Worm (Caenorhabditis elegans) whole organism, L4 larva: ENCODE data around the gene asp-4.

Source experiments
- D1046.2 ChIP-seq: fragments of 200-800 bp; sonication (Bioruptor generic); IDR thresholded peaks from 2 replicates; pipeline ENCODE4 v1.3.6; 2022; ENCODE audit warnings: missing genetic modification characterization, missing compliant biosample characterization
- F10B5.3 ChIP-seq: sonication (generic microtip); optimal IDR thresholded peaks from 2 replicates; lab custom pipeline; 2016; ENCODE audit warnings: mild to moderate bottlenecking, missing genetic modification characterization, missing compliant biosample characterization
- F37D6.2 ChIP-seq: sonication (generic microtip); optimal IDR thresholded peaks from 2 replicates; lab custom pipeline; 2016; ENCODE audit warnings: mild to moderate bottlenecking, missing genetic modification characterization, missing compliant biosample characterization
- F44E2.7 ChIP-seq: fragments of 200-800 bp; sonication (Bioruptor generic); IDR thresholded peaks from 2 replicates; pipeline ENCODE4 v2.1.2; 2022; ENCODE audit warnings: missing genetic modification characterization, missing compliant biosample characterization
- T20F7.1 ChIP-seq: fragments of 200-800 bp; sonication (Bioruptor generic); optimal IDR thresholded peaks from 2 replicates; lab custom pipeline; 2018; ENCODE audit warnings: mild to moderate bottlenecking, missing genetic modification characterization, missing compliant biosample characterization
- Y105C5A.15 ChIP-seq: fragments of 200-800 bp; sonication (Bioruptor generic); IDR thresholded peaks from 2 replicates; pipeline ENCODE4 v1.3.6; 2022; ENCODE audit warnings: missing genetic modification characterization, missing compliant biosample characterization
- Y48G9A.11 ChIP-seq: fragments of 200-800 bp; sonication (Bioruptor generic); IDR thresholded peaks from 2 replicates; pipeline ENCODE4 v1.3.6; 2022; ENCODE audit warnings: missing genetic modification reagents, missing genetic modification characterization, missing compliant biosample characterization
- Y75B8A.6 ChIP-seq: fragments of 200-800 bp; sonication (Bioruptor generic); IDR thresholded peaks from 2 replicates; pipeline ENCODE4 v1.3.6; 2022; ENCODE audit warnings: missing genetic modification reagents, missing genetic modification characterization, missing compliant biosample characterization
- ZK337.2 ChIP-seq: fragments of 200-800 bp; sonication (Bioruptor generic); IDR thresholded peaks from 2 replicates; pipeline ENCODE4 v1.3.6; 2022; ENCODE audit warnings: missing genetic modification reagents, missing genetic modification characterization, missing compliant biosample characterization
- aha-1 ChIP-seq: fragments of 150-350 bp; peaks from one replicate; lab custom pipeline; 2014; ENCODE audit warnings: missing biosample characterization, missing genetic modification characterization
- aly-2 ChIP-seq: sonication (generic microtip); optimal IDR thresholded peaks from 2 replicates; lab custom pipeline; 2018; ENCODE audit warnings: missing biosample characterization, missing genetic modification characterization
- arid-1 ChIP-seq: fragments of 200-800 bp; sonication (Bioruptor generic); conservative IDR thresholded peaks from 2 replicates; pipeline ENCODE4 v1.3.6; 2022; ENCODE audit warnings: missing genetic modification reagents, missing genetic modification characterization, missing compliant biosample characterization
- attf-4 ChIP-seq: sonication (generic microtip); optimal IDR thresholded peaks from 3 replicates; lab custom pipeline; 2017; ENCODE audit warnings: missing biosample characterization, missing genetic modification characterization
- ceh-44 ChIP-seq: fragments of 200-800 bp; sonication (Bioruptor generic); IDR thresholded peaks from 2 replicates; pipeline ENCODE4 v1.3.6; 2022; ENCODE audit warnings: missing genetic modification reagents, missing genetic modification characterization, missing compliant biosample characterization
- ceh-62 ChIP-seq: sonication (generic microtip); optimal IDR thresholded peaks from 2 replicates; lab custom pipeline; 2017; ENCODE audit warnings: missing biosample characterization, missing genetic modification characterization
- ctbp-1 ChIP-seq: fragments of 200-800 bp; sonication (Bioruptor generic); IDR thresholded peaks from 2 replicates; pipeline ENCODE4 v1.3.6; 2022; ENCODE audit warnings: missing genetic modification reagents, missing genetic modification characterization, missing compliant biosample characterization
- daf-19 ChIP-seq: fragments of 200-800 bp; sonication (Bioruptor generic); conservative IDR thresholded peaks from 2 replicates; pipeline ENCODE4 v1.3.6; 2022; ENCODE audit warnings: missing genetic modification characterization, missing compliant biosample characterization
- dmd-8 ChIP-seq: fragments of 200-800 bp; sonication (Bioruptor generic); IDR thresholded peaks from 2 replicates; pipeline ENCODE4 v1.3.6; 2022; ENCODE audit warnings: missing genetic modification characterization, missing compliant biosample characterization
- dpl-1 ChIP-seq: fragments of 150-350 bp; optimal IDR thresholded peaks from 2 replicates; lab custom pipeline; 2014; ENCODE audit warnings: missing biosample characterization, missing genetic modification reagents, missing genetic modification characterization
- egl-27 ChIP-seq: sonication (generic microtip); optimal IDR thresholded peaks from 3 replicates; lab custom pipeline; 2017; ENCODE audit warnings: missing biosample characterization, missing genetic modification reagents, missing genetic modification characterization
- fkh-10 ChIP-seq: fragments of 150-350 bp; optimal IDR thresholded peaks from 2 replicates; lab custom pipeline; 2014; ENCODE audit warnings: missing biosample characterization, missing genetic modification reagents, missing genetic modification characterization
- fos-1 ChIP-seq: fragments of 150-350 bp; optimal IDR thresholded peaks from 2 replicates; lab custom pipeline; 2014; ENCODE audit warnings: missing biosample characterization, missing genetic modification characterization
- hlh-30 ChIP-seq: sonication (generic microtip); optimal IDR thresholded peaks from 2 replicates; lab custom pipeline; 2017; ENCODE audit warnings: antibody characterized with exemption, mild to moderate bottlenecking, missing genetic modification characterization, missing compliant biosample characterization; ENCODE audit not compliant: insufficient read depth
- hmg-1.1 ChIP-seq: fragments of 200-800 bp; sonication (Bioruptor generic); IDR thresholded peaks from 2 replicates; pipeline ENCODE4 v1.3.6; 2022; ENCODE audit warnings: missing genetic modification reagents, missing genetic modification characterization, missing compliant biosample characterization
- lin-13 ChIP-seq: fragments of 150-350 bp; optimal IDR thresholded peaks from 2 replicates; lab custom pipeline; 2014; ENCODE audit warnings: missing biosample characterization, missing genetic modification reagents, missing genetic modification characterization
- lin-29 ChIP-seq: fragments of 200-800 bp; sonication (Bioruptor generic); IDR thresholded peaks from 2 replicates; pipeline ENCODE4 v1.3.6; 2022; ENCODE audit warnings: missing genetic modification reagents, missing genetic modification characterization, missing compliant biosample characterization
- lsy-2 ChIP-seq, 2 experiments: fragments of 150-350 bp in 1 of 2; sonication (generic microtip) in 1 of 2; optimal IDR thresholded peaks; 2 replicates each; lab custom pipeline; 2014 to 2017; ENCODE audit warnings: missing biosample characterization in 2 of 2, missing genetic modification characterization in 2 of 2
- madf-9 ChIP-seq: fragments of 200-800 bp; sonication (Bioruptor generic); conservative IDR thresholded peaks from 2 replicates; pipeline ENCODE4 v1.3.6; 2022; ENCODE audit warnings: missing genetic modification reagents, missing genetic modification characterization, missing compliant biosample characterization
- mdl-1 ChIP-seq, 2 experiments: fragments of 150-350 bp in 1 of 2; sonication (generic microtip) in 1 of 2; optimal IDR thresholded peaks; 2 replicates each; lab custom pipeline; 2014 to 2017; ENCODE audit warnings: missing biosample characterization in 2 of 2, missing genetic modification characterization in 2 of 2
- mep-1 ChIP-seq: fragments of 150-350 bp; sonication (generic microtip); optimal IDR thresholded peaks from 3 replicates; lab custom pipeline; 2014; ENCODE audit warnings: missing biosample characterization, missing genetic modification characterization
- mes-2 ChIP-seq: sonication (generic microtip); optimal IDR thresholded peaks from 2 replicates; lab custom pipeline; 2016; ENCODE audit warnings: missing genotype, mild to moderate bottlenecking, missing genetic modification characterization, missing compliant biosample characterization; ENCODE audit not compliant: poor library complexity, severe bottlenecking
- nhr-102 ChIP-seq: sonication (generic microtip); optimal IDR thresholded peaks from 2 replicates; lab custom pipeline; 2016; ENCODE audit warnings: mild to moderate bottlenecking, missing genetic modification characterization, moderate library complexity, missing compliant biosample characterization
- nhr-11 ChIP-seq: fragments of 150-350 bp; optimal IDR thresholded peaks from 2 replicates; lab custom pipeline; 2014; ENCODE audit warnings: missing biosample characterization, missing genetic modification characterization
- nhr-111 ChIP-seq: fragments of 200-800 bp; sonication (Bioruptor generic); optimal IDR thresholded peaks from 2 replicates; lab custom pipeline; 2018; ENCODE audit warnings: mild to moderate bottlenecking, missing genetic modification characterization, missing compliant biosample characterization
- nhr-25 ChIP-seq: sonication (generic microtip); optimal IDR thresholded peaks from 2 replicates; lab custom pipeline; 2017; ENCODE audit warnings: missing genetic modification characterization, mild to moderate bottlenecking, missing compliant biosample characterization, antibody characterized with exemption, moderate library complexity, borderline replicate concordance; ENCODE audit not compliant: insufficient read depth
- nhr-41 ChIP-seq: fragments of 200-800 bp; sonication (Bioruptor generic); IDR thresholded peaks from 2 replicates; pipeline ENCODE4 v1.3.6; 2022; ENCODE audit warnings: missing genetic modification reagents, missing genetic modification characterization, missing compliant biosample characterization
- nhr-76 ChIP-seq: fragments of 150-350 bp; optimal IDR thresholded peaks from 2 replicates; lab custom pipeline; 2014; ENCODE audit warnings: missing biosample characterization, missing genetic modification characterization
- pqm-1 ChIP-seq: sonication (generic microtip); optimal IDR thresholded peaks from 2 replicates; lab custom pipeline; 2017; ENCODE audit warnings: missing biosample characterization, missing genetic modification characterization
- rbr-2 ChIP-seq: sonication (generic microtip); optimal IDR thresholded peaks from 2 replicates; lab custom pipeline; 2016; ENCODE audit warnings: missing genotype, missing genetic modification characterization, missing compliant biosample characterization
- set-16 ChIP-seq: fragments of 200-800 bp; sonication (Bioruptor generic); IDR thresholded peaks from 2 replicates; pipeline ENCODE4 v1.3.6; 2022; ENCODE audit warnings: missing genetic modification reagents, missing genetic modification characterization, missing compliant biosample characterization
- spr-3 ChIP-seq: fragments of 200-800 bp; sonication (Bioruptor generic); optimal IDR thresholded peaks from 2 replicates; lab custom pipeline; 2018; ENCODE audit warnings: mild to moderate bottlenecking, missing genetic modification characterization, missing compliant biosample characterization
- tra-1 ChIP-seq: fragments of 200-800 bp; sonication (Bioruptor generic); IDR thresholded peaks from 2 replicates; pipeline ENCODE4 v1.3.6; 2022; ENCODE audit warnings: missing genetic modification reagents, missing genetic modification characterization, missing compliant biosample characterization
- unc-39 ChIP-seq: sonication (generic microtip); optimal IDR thresholded peaks from 2 replicates; lab custom pipeline; 2017; ENCODE audit warnings: missing biosample characterization, missing genetic modification characterization
- vab-7 ChIP-seq: fragments of 200-800 bp; sonication (Bioruptor generic); IDR thresholded peaks from 2 replicates; pipeline ENCODE4 v1.3.6; 2022; ENCODE audit warnings: missing genetic modification reagents, missing genetic modification characterization, missing compliant biosample characterization
- zip-11 ChIP-seq: fragments of 200-800 bp; sonication (Bioruptor generic); IDR thresholded peaks from 2 replicates; pipeline ENCODE4 v1.3.6; 2022; ENCODE audit warnings: missing genetic modification characterization, missing compliant biosample characterization
- ztf-11 ChIP-seq: fragments of 150-350 bp; optimal IDR thresholded peaks from 2 replicates; lab custom pipeline; 2014; ENCODE audit warnings: missing biosample characterization, missing genetic modification characterization
- ztf-7 ChIP-seq: fragments of 150-350 bp; optimal IDR thresholded peaks from 2 replicates; lab custom pipeline; 2014; ENCODE audit warnings: missing biosample characterization, missing genetic modification characterization

asp-4 gene

DNA sequence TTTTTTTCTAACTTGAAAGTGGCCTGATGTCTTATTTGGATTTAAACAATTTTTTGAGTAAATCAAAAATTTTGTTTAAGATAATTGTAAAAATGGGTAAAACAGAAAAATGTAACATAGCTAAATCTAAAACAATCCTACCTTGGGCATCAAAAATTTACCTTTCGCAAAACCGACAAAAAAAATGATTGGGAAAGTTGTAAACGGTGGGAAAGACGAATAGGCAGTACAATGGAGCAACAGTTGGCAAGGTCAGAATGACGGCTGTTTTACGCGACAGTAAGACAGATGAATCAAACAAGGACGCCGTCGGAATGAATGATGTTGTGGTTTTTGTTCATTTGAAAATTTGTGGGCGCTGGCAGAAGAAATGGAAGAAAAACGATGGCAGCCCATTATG, 46.8 kb downstream of the asp-4 start:
- no peak for TF ChIP-seq rbr-2
- no peak for TF ChIP-seq mes-2 (tag; lab: Kevin White, UChicago)
- TF ChIP-seq set-16 (GFP tag; lab: Robert Waterston, UW), result no peak
- TF ChIP-seq T20F7.1 (GFP tag; lab: Kevin White, UChicago), result no peak
- no peak for TF ChIP-seq Y75B8A.6 (GFP tag; lab: Robert Waterston, UW)
- no peak for TF ChIP-seq Y48G9A.11 (GFP tag; lab: Robert Waterston, UW)
- no peak for TF ChIP-seq lin-13 (GFP tag; lab: Kevin White, UChicago)
- TF ChIP-seq vab-7 (GFP tag; lab: Robert Waterston, UW), result no peak
- TF ChIP-seq Y105C5A.15 (GFP tag; lab: Robert Waterston, UW), result no peak
- no peak for TF ChIP-seq spr-3 (GFP tag; lab: Kevin White, UChicago)
- no peak for TF ChIP-seq ZK337.2 (GFP tag; lab: Robert Waterston, UW)
- no peak for TF ChIP-seq pqm-1 (tag; lab: Kevin White, UChicago)
- no peak for TF ChIP-seq lin-29 (GFP tag; lab: Robert Waterston, UW)
- no peak for TF ChIP-seq ztf-11 (tag; lab: Kevin White, UChicago)
- TF ChIP-seq daf-19 (GFP tag; lab: Robert Waterston, UW), result no peak
- no peak for TF ChIP-seq aly-2
- no peak for TF ChIP-seq ceh-62

DNA sequence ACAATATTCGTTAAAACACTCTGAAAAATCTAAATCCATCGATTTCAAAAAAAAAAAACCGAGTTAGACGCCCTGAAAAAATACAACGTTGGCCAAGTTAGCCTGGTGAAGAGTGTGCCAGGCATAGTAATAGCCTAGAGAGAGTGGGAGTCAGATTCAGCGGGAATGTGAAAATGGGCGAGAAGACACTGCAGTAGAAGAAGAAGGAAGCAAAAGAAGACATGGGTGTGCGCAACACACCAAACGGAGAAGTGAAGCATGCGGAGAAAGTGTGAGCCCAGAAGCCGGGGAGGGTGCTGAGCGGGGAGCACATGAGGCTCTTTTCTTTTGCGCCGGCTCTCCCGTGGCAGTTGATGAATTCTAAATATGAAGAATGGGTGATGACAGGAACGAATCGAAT, 50.1 kb downstream of the asp-4 start:
- TF ChIP-seq mdl-1 (tag; optimal IDR thresholded peaks at IDR 0.05; lab: Kevin White, UChicago) (peak in 1 of 2 experiments; percentile 14), spr-3 (GFP tag; lab: Kevin White, UChicago) (no peak), rbr-2 (peak; percentile 17), ceh-44 (no peak), hmg-1.1 (GFP tag; lab: Robert Waterston, UW) (peak; percentile 59), nhr-11 (peak; percentile 22), aha-1 (tag; lab: Kevin White, UChicago) (peak; percentile 94), ctbp-1 (GFP tag; lab: Robert Waterston, UW) (0 out of 2 replicates have a peak, but pooled peaks have one; percentile 11), attf-4 (no peak), dpl-1 (GFP tag; lab: Kevin White, UChicago) (no peak), tra-1 (no peak), fos-1 (tag; lab: Kevin White, UChicago) (no peak), egl-27 (tag; lab: Kevin White, UChicago) (no peak), F44E2.7 (GFP tag; lab: Robert Waterston, UW) (no peak), fkh-10 (GFP tag; lab: Kevin White, UChicago) (no peak), nhr-102 (no peak), nhr-76 (tag; lab: Kevin White, UChicago) (no peak), vab-7 (GFP tag; lab: Robert Waterston, UW) (no peak), F37D6.2 (tag; lab: Kevin White, UChicago) (peak; percentile 2), F10B5.3 (tag; lab: Kevin White, UChicago) (no peak), D1046.2 (GFP tag; lab: Robert Waterston, UW) (no peak), zip-11 (GFP tag; lab: Robert Waterston, UW) (no peak), lsy-2 (tag; optimal IDR thresholded peaks at IDR 0.05; lab: Kevin White, UChicago) (no peak), ztf-7 (tag; lab: Kevin White, UChicago) (no peak), hlh-30 (peak; percentile 66), Y105C5A.15 (GFP tag; lab: Robert Waterston, UW) (no peak), dmd-8 (GFP tag; lab: Robert Waterston, UW) (no peak), madf-9 (GFP tag; lab: Robert Waterston, UW) (no peak), set-16 (GFP tag; lab: Robert Waterston, UW) (no peak; the same call in 1 of the 2 replicates), unc-39 (no peak), nhr-25 (tag; lab: Kevin White, UChicago) (no peak), mep-1 (no peak), ceh-62 (no peak), nhr-111 (GFP tag; lab: Kevin White, UChicago) (no peak), nhr-41 (GFP tag; lab: Robert Waterston, UW) (no peak), arid-1 (no peak)
